Fruit fly (Drosophila melanogaster) Kc167 (cell line): ENCODE results near the gene CG15544.

Experiments
- Myc ChIP-seq: fragments of >200 bp; optimal IDR thresholded peaks from 2 replicates; lab custom pipeline; 2017; ENCODE audit warnings: missing external identifiers
- Sin3A ChIP-seq: fragments of >200 bp; optimal IDR thresholded peaks from 2 replicates; lab custom pipeline; 2018; ENCODE audit warnings: missing external identifiers
- h ChIP-seq: fragments of >200 bp; optimal IDR thresholded peaks from 3 replicates; lab custom pipeline; 2018; ENCODE audit warnings: missing external identifiers
- insv ChIP-seq: fragments of >200 bp; optimal IDR thresholded peaks from 3 replicates; lab custom pipeline; 2018; ENCODE audit warnings: missing external identifiers
- psq ChIP-seq: fragments of >200 bp; optimal IDR thresholded peaks from 2 replicates; lab custom pipeline; 2017; ENCODE audit warnings: missing external identifiers
- ttk ChIP-seq: sonication (Bioruptor generic); optimal IDR thresholded peaks from 2 replicates; lab custom pipeline; 2017; ENCODE audit warnings: missing external identifiers

dm6 chr3R:30874679-30875078 is 47.1 kb downstream of the CG15544 start:
- no peak for TF ChIP-seq h
- TF ChIP-seq insv (lab: Kevin White, UChicago): no peak
- TF ChIP-seq ttk (lab: Kevin White, UChicago): no peak
- no peak for TF ChIP-seq Myc (lab: Kevin White, UChicago)
- TF ChIP-seq Sin3A: no peak
- no peak for TF ChIP-seq psq (lab: Kevin White, UChicago)
